Fruit fly (Drosophila melanogaster) ovary, adult (tissue): ENCODE data around the gene CG18789.
A peak's percentile ranks its signal among the peaks of the same experiment; 100 is the strongest.
"Not testable (repeated sequence)": the region's sequence is repeated elsewhere in the genome, so short reads cannot be mapped to it uniquely, and the experiment has no call there.

Experiments used
- CG17801 ChIP-seq: fragments of 200-800 bp; optimal IDR thresholded peaks from 2 replicates; lab custom pipeline; 2019; ENCODE audit warnings: missing biosample characterization, mild to moderate bottlenecking, missing genetic modification characterization, moderate library complexity; ENCODE audit not compliant: partially characterized antibody

The CG18789 gene

DNA sequence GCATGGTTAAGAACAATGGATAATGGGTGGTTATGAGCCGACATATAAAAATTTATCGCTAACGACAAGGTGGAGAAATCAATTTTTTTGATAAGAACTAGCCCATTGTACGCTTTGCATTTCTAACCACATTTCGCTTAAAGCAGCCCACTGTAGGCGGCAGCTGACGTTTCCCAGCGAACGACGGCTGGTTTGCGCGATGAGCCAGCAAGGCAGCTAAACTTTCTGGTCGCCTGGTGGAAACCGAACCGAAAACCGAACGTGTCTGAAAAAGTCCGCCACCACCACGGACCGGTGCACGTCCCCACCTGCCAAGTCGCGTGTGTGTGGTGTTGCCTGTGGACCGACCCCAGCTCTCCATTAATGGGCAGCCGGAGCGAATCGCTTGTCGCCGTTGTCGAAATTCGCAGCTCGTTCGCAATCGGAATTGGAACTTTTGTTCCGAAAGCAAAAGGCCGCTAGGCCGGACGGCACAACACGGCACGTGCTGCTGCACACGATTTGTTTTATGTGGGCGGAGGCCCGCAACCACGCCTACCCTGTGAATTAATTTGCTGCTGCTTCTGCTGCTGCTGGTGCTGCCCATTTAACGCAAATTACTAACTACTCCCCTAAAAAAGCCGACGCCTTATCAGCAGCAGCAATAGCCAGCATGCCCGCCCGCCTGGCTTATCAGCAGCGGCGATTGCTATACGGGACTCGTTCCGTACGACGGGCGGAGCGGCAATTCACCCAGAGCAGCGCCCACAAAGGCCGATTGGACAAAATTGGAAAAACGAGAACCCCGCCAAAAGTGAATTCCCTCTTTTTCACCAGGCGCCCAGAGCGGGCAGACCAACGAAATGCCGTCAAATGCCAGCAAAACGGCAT is 7.9 kb upstream of the CG18789 start:
- no peak for TF ChIP-seq CG17801 (GFP tag; lab: Kevin White, UChicago)

dm6 chr2L:12002051-12002450 is 6.8 kb upstream of the CG18789 start, which contains the start of gene Hacd1:
Gene Hacd1 (minus strand): TSS chr2L:12002266.
- TF ChIP-seq CG17801 (GFP tag; lab: Kevin White, UChicago) = peak; percentile 44

dm6 chr2L:12001132-12001531 is 5.9 kb upstream of the CG18789 start:
- no peak for TF ChIP-seq CG17801 (GFP tag; lab: Kevin White, UChicago)

- TF ChIP-seq CG17801 (GFP tag; lab: Kevin White, UChicago) = not testable (repeated sequence)
Measured at dm6 chr2L:11999240-11999704, 4.0 kb upstream of the CG18789 start, which contains the start of the genes CG18787 and Nfs1. Gene CG18787 (minus strand): TSS chr2L:11999340. Gene Nfs1 (plus strand): TSS chr2L:11999654.

DNA sequence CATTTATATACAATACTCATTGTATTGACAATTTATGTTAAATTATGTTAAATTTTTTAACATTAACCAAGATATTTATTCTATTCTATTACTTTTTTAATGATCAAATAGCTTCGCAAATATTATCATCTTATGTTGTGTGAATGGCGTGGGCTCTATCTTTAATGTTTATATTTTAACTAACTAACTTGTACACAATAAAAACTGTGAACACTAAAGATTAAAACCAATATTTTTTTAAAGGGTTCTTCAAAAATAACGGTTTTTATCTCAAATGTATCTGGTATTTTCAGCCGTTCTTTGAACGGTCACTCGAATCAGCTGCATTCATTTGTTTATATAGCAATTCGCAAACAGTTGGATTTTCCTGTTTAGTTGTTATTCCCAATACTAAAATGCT is 1.3 kb upstream of the CG18789 start, which contains the start of gene Ada1-1:
Ada1-1 (plus strand) TSS at position 301 of the 400 bp plus-strand sequence.
- not testable (repeated sequence) for TF ChIP-seq CG17801 (GFP tag; lab: Kevin White, UChicago)

DNA sequence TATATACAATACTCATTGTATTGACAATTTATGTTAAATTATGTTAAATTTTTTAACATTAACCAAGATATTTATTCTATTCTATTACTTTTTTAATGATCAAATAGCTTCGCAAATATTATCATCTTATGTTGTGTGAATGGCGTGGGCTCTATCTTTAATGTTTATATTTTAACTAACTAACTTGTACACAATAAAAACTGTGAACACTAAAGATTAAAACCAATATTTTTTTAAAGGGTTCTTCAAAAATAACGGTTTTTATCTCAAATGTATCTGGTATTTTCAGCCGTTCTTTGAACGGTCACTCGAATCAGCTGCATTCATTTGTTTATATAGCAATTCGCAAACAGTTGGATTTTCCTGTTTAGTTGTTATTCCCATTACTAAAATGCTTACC is 2.6 kb downstream of the CG18789 start, which contains the start of gene Ada1-2:
Ada1-2 (plus strand) TSS at position 301 of the 400 bp plus-strand sequence.
- TF ChIP-seq CG17801 (GFP tag; lab: Kevin White, UChicago) = not testable (repeated sequence)

DNA sequence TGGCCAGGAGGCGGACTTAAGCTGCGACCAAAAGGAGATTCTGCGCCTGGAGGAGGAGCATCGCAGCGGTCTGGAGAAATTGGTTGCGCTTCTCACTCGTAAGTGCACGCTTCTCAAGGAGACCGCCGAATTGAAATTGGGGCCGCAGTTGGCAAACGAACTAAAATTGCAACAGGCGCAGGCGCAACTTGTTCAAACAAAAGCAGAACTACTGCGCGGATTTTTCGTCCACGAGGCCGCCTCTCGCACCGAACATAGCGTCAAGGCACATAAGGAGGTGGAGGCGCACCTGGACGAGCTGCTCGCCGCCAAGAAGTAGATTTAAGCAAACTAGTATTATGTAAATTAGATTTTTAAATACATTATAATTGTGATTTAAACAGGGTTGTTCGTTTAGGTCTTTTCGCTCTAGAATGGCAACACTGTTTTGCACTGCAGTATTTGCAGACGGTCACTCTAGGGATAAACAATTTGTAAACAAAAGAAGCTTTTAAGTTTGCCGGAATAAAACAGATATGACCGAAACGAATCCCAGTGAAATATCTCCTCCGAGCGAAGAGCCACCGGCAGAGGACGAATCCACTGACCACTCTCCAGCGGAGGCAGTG is 4.7 kb downstream of the CG18789 start, which contains the start of gene escl:
escl (plus strand) TSS at position 470 of the 608 bp plus-strand sequence.
- no peak for TF ChIP-seq CG17801 (GFP tag; lab: Kevin White, UChicago)

- TF ChIP-seq CG17801 (GFP tag; lab: Kevin White, UChicago) = no peak
Measured at dm6 chr2L:11989729-11990128, 5.5 kb downstream of the CG18789 start, which contains the start of the genes zuc and dgt2. Gene zuc (minus strand): TSS chr2L:11989882. Gene dgt2 (plus strand): TSS chr2L:11989936.

DNA sequence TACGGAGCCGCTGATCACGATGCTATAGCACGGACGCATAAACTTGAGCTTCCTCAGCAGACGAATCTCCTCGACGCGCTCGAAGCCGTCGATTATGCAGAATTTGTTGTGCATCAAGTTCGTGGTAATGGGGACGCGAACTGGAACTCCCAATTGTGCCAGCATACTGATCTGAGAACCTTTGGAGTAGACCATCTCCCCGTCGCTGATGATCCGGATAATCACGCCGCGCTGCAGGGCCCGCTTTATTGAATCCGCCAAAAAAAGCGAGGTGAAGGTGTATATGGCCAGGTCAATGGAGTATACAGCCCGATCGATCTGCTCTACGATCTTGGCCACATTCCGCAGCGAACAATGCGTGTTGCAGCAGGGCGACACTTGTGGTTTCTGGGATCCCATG is 6.0 kb downstream of the CG18789 start:
- no peak for TF ChIP-seq CG17801 (GFP tag; lab: Kevin White, UChicago)

- peak; percentile 2 for TF ChIP-seq CG17801 (GFP tag; lab: Kevin White, UChicago)
Measured at dm6 chr2L:11987945-11988344, 7.3 kb downstream of the CG18789 start, which contains the start of the genes CG6686 and CG34163. Gene CG6686 (minus strand): TSS chr2L:11988039. Gene CG34163 (plus strand): TSS chr2L:11988270.

- no peak for TF ChIP-seq CG17801 (GFP tag; lab: Kevin White, UChicago)
Measured at dm6 chr2L:11981210-11981609, 14.0 kb downstream of the CG18789 start, which contains the start of gene CG16965. Gene CG16965 (plus strand): TSS chr2L:11981591.

dm6 chr2L:11980075-11980474 is 15.2 kb downstream of the CG18789 start:
- TF ChIP-seq CG17801 (GFP tag; lab: Kevin White, UChicago) = no peak

dm6 chr2L:11977721-11978120 is 17.5 kb downstream of the CG18789 start:
- TF ChIP-seq CG17801 (GFP tag; lab: Kevin White, UChicago) = no peak

dm6 chr2L:11976955-11977354 is 18.3 kb downstream of the CG18789 start:
- TF ChIP-seq CG17801 (GFP tag; lab: Kevin White, UChicago) = no peak
